Fruit fly (Drosophila melanogaster): ENCODE results near the gene SWIP.
A peak's percentile ranks its signal among the peaks of the same experiment; 100 is the strongest.

Gene SWIP

DNA sequence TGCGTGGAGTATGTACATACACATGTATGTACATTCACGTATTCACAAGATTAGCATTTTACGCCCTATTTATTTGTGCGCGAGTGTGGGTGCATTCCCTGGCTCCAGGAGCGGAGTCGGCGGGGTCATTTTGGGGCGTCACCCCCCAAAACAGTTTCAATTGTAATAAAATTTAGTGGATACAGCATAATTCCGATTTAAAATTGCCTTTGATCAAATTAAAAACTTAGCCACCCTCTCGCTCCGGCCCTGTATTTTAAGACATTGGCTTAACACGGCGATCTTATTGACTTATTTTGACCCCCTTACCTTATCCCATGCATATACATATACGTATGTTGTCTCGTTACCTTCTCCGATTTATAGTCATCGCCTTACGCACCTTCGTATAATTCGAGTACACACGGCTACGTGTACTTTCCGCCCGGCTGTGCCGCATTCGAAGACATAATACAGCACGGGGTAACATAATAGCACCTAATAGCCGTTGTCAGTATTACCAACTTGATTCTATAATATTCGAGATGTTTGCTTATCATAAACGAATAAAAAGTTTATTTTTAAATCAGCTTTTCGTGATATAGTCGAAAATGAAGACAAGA is 34.1 kb upstream of the SWIP start (continued):
- TF ChIP-seq vvl (GFP tag; IDR thresholded peaks at IDR 0.05) (peak; percentile 93), Rx (GFP tag; IDR thresholded peaks at IDR 0.05) (peak; percentile 81), CG10147 (GFP tag; optimal IDR thresholded peaks at IDR 0.05) (peak; percentile 62), CG17328 (GFP tag; IDR thresholded peaks at IDR 0.05) (peak; percentile 80), CG10565 (GFP tag; optimal IDR thresholded peaks at IDR 0.05) (peak; percentile 4), CG32767 (GFP tag; IDR thresholded peaks at IDR 0.05) (peak; percentile 80; the same call in 1 of the 2 replicates), Kr (GFP tag; optimal IDR thresholded peaks at IDR 0.05) (no peak), yki (optimal IDR thresholded peaks at IDR 0.05) (no peak), Sry-β (GFP tag; optimal IDR thresholded peaks at IDR 0.05) (no peak), CG6854 (GFP tag; optimal IDR thresholded peaks at IDR 0.05) (peak; percentile 32), CG8944 (GFP tag; optimal IDR thresholded peaks at IDR 0.05) (peak; percentile 86), onecut (GFP tag; IDR thresholded peaks at IDR 0.05) (peak; percentile 85), nom (GFP tag; optimal IDR thresholded peaks at IDR 0.05) (peak; percentile 75), nerfin-1 (tag; optimal IDR thresholded peaks at IDR 0.05) (peak; percentile 58), CG30020 (tag; optimal IDR thresholded peaks at IDR 0.05) (no peak), CG7271 (tag; optimal IDR thresholded peaks at IDR 0.05) (no peak), fd96Cb (tag; optimal IDR thresholded peaks at IDR 0.05) (peak; percentile 85), fru (optimal IDR thresholded peaks at IDR 0.05) (no peak), h (optimal IDR thresholded peaks at IDR 0.05) (no peak), shn (GFP tag; optimal IDR thresholded peaks at IDR 0.05) (peak; percentile 73), CrebB (tag; optimal IDR thresholded peaks at IDR 0.05) (peak; percentile 22), CG10462 (GFP tag; optimal IDR thresholded peaks at IDR 0.05) (peak; percentile 68), bcd (GFP tag; optimal IDR thresholded peaks at IDR 0.05) (peak; percentile 80), Hey (tag; optimal IDR thresholded peaks at IDR 0.05) (no peak), Mrtf (GFP tag; IDR thresholded peaks at IDR 0.05) (peak; percentile 89), ab (GFP tag; optimal IDR thresholded peaks at IDR 0.05) (peak; percentile 43), Trl (optimal IDR thresholded peaks at IDR 0.05) (no peak), Trl (GFP tag; optimal IDR thresholded peaks at IDR 0.05) (peak; percentile 89), CG32532 (GFP tag; IDR thresholded peaks at IDR 0.05) (peak; percentile 85), CG14965 (GFP tag; optimal IDR thresholded peaks at IDR 0.05; ENCODE audit: borderline replicate concordance) (peak; percentile 19), pnt (GFP tag; optimal IDR thresholded peaks at IDR 0.05) (peak; percentile 94), CG5245 (GFP tag; optimal IDR thresholded peaks at IDR 0.05) (peak; percentile 76), CG2199 (GFP tag; IDR thresholded peaks at IDR 0.05) (peak; percentile 84), NC2α (GFP tag; optimal IDR thresholded peaks at IDR 0.05) (peak; percentile 60), CG4617 (GFP tag; optimal IDR thresholded peaks at IDR 0.05; ENCODE audit: borderline replicate concordance) (peak; percentile 47), dati (GFP tag; IDR thresholded peaks at IDR 0.05) (peak; percentile 69), CG16863 (GFP tag; optimal IDR thresholded peaks at IDR 0.05) (peak; percentile 64), CG10267 (tag; optimal IDR thresholded peaks at IDR 0.05) (peak; percentile 17), Lim3 (GFP tag; IDR thresholded peaks at IDR 0.05) (peak; percentile 58; the same call in 1 of the 2 replicates), CG17912 (GFP tag; optimal IDR thresholded peaks at IDR 0.05) (peak; percentile 10), wor (GFP tag; IDR thresholded peaks at IDR 0.05) (peak; percentile 76), CG15011 (GFP tag; optimal IDR thresholded peaks at IDR 0.05) (peak; percentile 38), Camta (GFP tag; optimal IDR thresholded peaks at IDR 0.05) (peak; percentile 87), amos (GFP tag; IDR thresholded peaks at IDR 0.05; ENCODE audit: partially characterized antibody) (peak; percentile 54), eve (GFP tag; optimal IDR thresholded peaks at IDR 0.05) (peak in 1 of 2 experiments; percentile 84), Dip3 (GFP tag; optimal IDR thresholded peaks at IDR 0.05) (peak; percentile 68), disco-r (GFP tag; optimal IDR thresholded peaks at IDR 0.05) (peak; percentile 66), CG11456 (GFP tag; IDR thresholded peaks at IDR 0.05) (peak; percentile 94), Poxn (GFP tag; IDR thresholded peaks at IDR 0.05) (peak; percentile 74), sr (GFP tag; IDR thresholded peaks at IDR 0.05) (peak; percentile 73; the same call in 1 of the 3 replicates), CG10543 (GFP tag; optimal IDR thresholded peaks at IDR 0.05) (peak; percentile 16), gcm (GFP tag; optimal IDR thresholded peaks at IDR 0.05) (peak; percentile 42)
